Fruit fly (Drosophila melanogaster): ENCODE measurements around the gene nAChRbeta3.

The nAChRbeta3 gene

dm6 chr2L:549637-550036, 4.7 kb downstream of the nAChRbeta3 start:
- no peak for TF ChIP-seq CG12605 (GFP tag; IDR thresholded peaks at IDR 0.05)

dm6 chr2L:552432-552929, 7.6 kb downstream of the nAChRbeta3 start, which contains the start of gene Ets21C:
TSS of gene Ets21C (minus strand) at chr2L:552923.
- TF ChIP-seq CG4496 (GFP tag; IDR thresholded peaks at IDR 0.05) (peak; percentile 79), CG15710 (tag; optimal IDR thresholded peaks at IDR 0.05) (no peak), CG17806 (tag; optimal IDR thresholded peaks at IDR 0.05) (no peak), CG10348 (GFP tag; IDR thresholded peaks at IDR 0.05) (no peak), rn (GFP tag; IDR thresholded peaks at IDR 0.05) (no peak), Ets98B (GFP tag; IDR thresholded peaks at IDR 0.05) (peak; percentile 79), Snoo (tag; optimal IDR thresholded peaks at IDR 0.05) (peak; percentile 30), CG8159 (tag; optimal IDR thresholded peaks at IDR 0.05) (peak; percentile 14), fd96Ca (GFP tag; IDR thresholded peaks at IDR 0.05) (peak; percentile 64; the same call in 2 of the 3 replicates), CG9948 (tag; optimal IDR thresholded peaks at IDR 0.05) (no peak), D1 (tag; optimal IDR thresholded peaks at IDR 0.05) (no peak), EcR (GFP tag; optimal IDR thresholded peaks at IDR 0.05) (peak; percentile 79), CG34367 (tag; optimal IDR thresholded peaks at IDR 0.05) (no peak), CG8301 (tag; optimal IDR thresholded peaks at IDR 0.05) (peak; percentile 13), gl (tag; optimal IDR thresholded peaks at IDR 0.05) (peak; percentile 57), CG32121 (GFP tag; IDR thresholded peaks at IDR 0.05) (peak; percentile 70), CG13204 (GFP tag; optimal IDR thresholded peaks at IDR 0.05) (peak; percentile 81), Pif1A (GFP tag; optimal IDR thresholded peaks at IDR 0.05) (no peak), CG12605 (GFP tag; IDR thresholded peaks at IDR 0.05) (peak; percentile 69), Pif1B (GFP tag; optimal IDR thresholded peaks at IDR 0.05) (peak; percentile 22), CG14655 (GFP tag; optimal IDR thresholded peaks at IDR 0.05) (no peak)

- TF ChIP-seq CG8159 (tag; optimal IDR thresholded peaks at IDR 0.05) (peak; percentile 6), CG32121 (GFP tag; IDR thresholded peaks at IDR 0.05) (no peak), CG4496 (GFP tag; IDR thresholded peaks at IDR 0.05) (peak; percentile 48; the same call in 1 of the 3 replicates), CG10348 (GFP tag; IDR thresholded peaks at IDR 0.05) (no peak), CG9948 (tag; optimal IDR thresholded peaks at IDR 0.05) (no peak), Ets98B (GFP tag; IDR thresholded peaks at IDR 0.05) (0 out of 2 replicates have a peak, but pooled peaks have one; percentile 15)
Measured at dm6 chr2L:559311-559710, 14.4 kb downstream of the nAChRbeta3 start, which contains the start of gene Tspo. TSS of gene Tspo (plus strand) at chr2L:559612.

dm6 chr2L:559770-560567, 15.0 kb downstream of the nAChRbeta3 start, which contains the start of gene rempA:
TSS of gene rempA (minus strand) at chr2L:560310.
- TF ChIP-seq CG8159 (tag; optimal IDR thresholded peaks at IDR 0.05) (no peak), Pif1A (GFP tag; optimal IDR thresholded peaks at IDR 0.05) (no peak), CG13204 (GFP tag; optimal IDR thresholded peaks at IDR 0.05) (no peak), CG8301 (tag; optimal IDR thresholded peaks at IDR 0.05) (no peak), gl (tag; optimal IDR thresholded peaks at IDR 0.05) (no peak), CG10348 (GFP tag; IDR thresholded peaks at IDR 0.05) (no peak), fd96Ca (GFP tag; IDR thresholded peaks at IDR 0.05) (no peak), CG9948 (tag; optimal IDR thresholded peaks at IDR 0.05) (no peak), rn (GFP tag; IDR thresholded peaks at IDR 0.05) (no peak), CG15710 (tag; optimal IDR thresholded peaks at IDR 0.05) (no peak), D1 (tag; optimal IDR thresholded peaks at IDR 0.05) (no peak), Ets98B (GFP tag; IDR thresholded peaks at IDR 0.05) (no peak), Pif1B (GFP tag; optimal IDR thresholded peaks at IDR 0.05) (no peak), EcR (GFP tag; optimal IDR thresholded peaks at IDR 0.05) (no peak), Snoo (tag; optimal IDR thresholded peaks at IDR 0.05) (no peak), CG4496 (GFP tag; IDR thresholded peaks at IDR 0.05) (no peak), CG17806 (tag; optimal IDR thresholded peaks at IDR 0.05) (no peak), CG12605 (GFP tag; IDR thresholded peaks at IDR 0.05) (no peak), CG14655 (GFP tag; optimal IDR thresholded peaks at IDR 0.05) (no peak)

- TF ChIP-seq Ets98B (GFP tag; IDR thresholded peaks at IDR 0.05) = peak; percentile 32
- no peak for TF ChIP-seq Pif1B (GFP tag; optimal IDR thresholded peaks at IDR 0.05)
- no peak for TF ChIP-seq D1 (tag; optimal IDR thresholded peaks at IDR 0.05)
- TF ChIP-seq CG32121 (GFP tag; IDR thresholded peaks at IDR 0.05) = peak; percentile 51
- TF ChIP-seq EcR (GFP tag; optimal IDR thresholded peaks at IDR 0.05) = peak; percentile 75
- no peak for TF ChIP-seq CG13204 (GFP tag; optimal IDR thresholded peaks at IDR 0.05)
- peak; percentile 67; the same call in 2 of the 3 replicates for TF ChIP-seq fd96Ca (GFP tag; IDR thresholded peaks at IDR 0.05)
- TF ChIP-seq CG4496 (GFP tag; IDR thresholded peaks at IDR 0.05) = peak; percentile 31; the same call in 1 of the 3 replicates
Measured at dm6 chr2L:563314-563713, 18.4 kb downstream of the nAChRbeta3 start.

- TF ChIP-seq CG34367 (tag; optimal IDR thresholded peaks at IDR 0.05) = no peak
- peak; percentile 32; the same call in 1 of the 3 replicates for TF ChIP-seq CG4496 (GFP tag; IDR thresholded peaks at IDR 0.05)
- TF ChIP-seq fd96Ca (GFP tag; IDR thresholded peaks at IDR 0.05) = 0 out of 3 replicates have a peak, but pooled peaks have one; percentile 22
Measured at dm6 chr2L:563769-564550, 19.0 kb downstream of the nAChRbeta3 start, which contains the start of the genes uncNacbeta and CG2794. TSS of gene uncNacbeta (minus strand) at chr2L:563819. TSS of gene CG2794 (plus strand) at chr2L:564163.

Measured in whole organism, pupa.